Fruit fly (Drosophila melanogaster) whole organism, embryonic: ENCODE data around the gene Secp43.

Source experiments
- ATbp ChIP-seq: fragments of 200-800 bp; sonication (Bioruptor generic); optimal IDR thresholded peaks from 2 replicates; lab custom pipeline; 2017; ENCODE audit warnings: missing biosample characterization, mild to moderate bottlenecking, missing genetic modification characterization, missing genetic modification reagents
- Asciz ChIP-seq: fragments of 200-800 bp; sonication (Bioruptor generic); optimal IDR thresholded peaks from 2 replicates; lab custom pipeline; 2017; ENCODE audit warnings: missing biosample characterization, mild to moderate bottlenecking, missing genetic modification characterization, missing genetic modification reagents
- Bgb ChIP-seq: fragments of 200-800 bp; sonication (Bioruptor generic); IDR thresholded peaks from 2 replicates; pipeline ENCODE4 v1.3.6; 2022; ENCODE audit warnings: missing biosample characterization, missing genetic modification characterization; ENCODE audit not compliant: partially characterized antibody
- BtbVII ChIP-seq: fragments of 200-800 bp; sonication (Bioruptor generic); optimal IDR thresholded peaks from 3 replicates; lab custom pipeline; 2017; ENCODE audit warnings: missing biosample characterization, mild to moderate bottlenecking, missing genetic modification characterization
- CG10543 ChIP-seq: fragments of 200-800 bp; sonication (Bioruptor generic); optimal IDR thresholded peaks from 3 replicates; lab custom pipeline; 2017; ENCODE audit warnings: missing biosample characterization, mild to moderate bottlenecking, missing genetic modification characterization, moderate library complexity
- CG13123 ChIP-seq: fragments of 200-800 bp; sonication (Bioruptor generic); optimal IDR thresholded peaks from 2 replicates; lab custom pipeline; 2016; ENCODE audit warnings: missing biosample characterization, missing genetic modification characterization
- CG13287 ChIP-seq: fragments of 200-800 bp; sonication (Bioruptor generic); IDR thresholded peaks from 2 replicates; pipeline ENCODE4 v1.3.6; 2022; ENCODE audit warnings: missing biosample characterization, missing genetic modification characterization; ENCODE audit not compliant: partially characterized antibody
- CG13296 ChIP-seq: fragments of 200-800 bp; sonication (Bioruptor generic); optimal IDR thresholded peaks from 3 replicates; lab custom pipeline; 2018; ENCODE audit warnings: missing biosample characterization, mild to moderate bottlenecking, missing genetic modification characterization
- CG13894 ChIP-seq: fragments of 200-800 bp; sonication (Bioruptor generic); optimal IDR thresholded peaks from 3 replicates; lab custom pipeline; 2018; ENCODE audit warnings: missing biosample characterization, mild to moderate bottlenecking, missing genetic modification characterization, moderate library complexity
- CG1792 ChIP-seq: fragments of 200-800 bp; sonication (Bioruptor generic); optimal IDR thresholded peaks from 2 replicates; lab custom pipeline; 2016; ENCODE audit warnings: missing biosample characterization, missing genetic modification characterization
- CG2678 ChIP-seq: fragments of 200-800 bp; sonication (Bioruptor generic); optimal IDR thresholded peaks from 3 replicates; lab custom pipeline; 2019; ENCODE audit warnings: missing biosample characterization, mild to moderate bottlenecking, missing genetic modification characterization, moderate library complexity
- CG2712 ChIP-seq: fragments of 200-800 bp; optimal IDR thresholded peaks from 3 replicates; lab custom pipeline; 2019; ENCODE audit warnings: missing biosample characterization, mild to moderate bottlenecking, missing genetic modification characterization, moderate library complexity
- CG2875 ChIP-seq: fragments of 200-800 bp; sonication (Bioruptor generic); optimal IDR thresholded peaks from 2 replicates; lab custom pipeline; 2017; ENCODE audit warnings: missing biosample characterization, mild to moderate bottlenecking, missing genetic modification characterization, missing genetic modification reagents
- CG3065 ChIP-seq: fragments of 200-800 bp; sonication (Bioruptor generic); optimal IDR thresholded peaks from 2 replicates; lab custom pipeline; 2016; ENCODE audit warnings: missing biosample characterization, missing genetic modification characterization
- CG31388 ChIP-seq: fragments of 200-800 bp; sonication (Bioruptor generic); optimal IDR thresholded peaks from 2 replicates; lab custom pipeline; 2016; ENCODE audit warnings: missing biosample characterization, missing genetic modification characterization
- CG32767 ChIP-seq: fragments of 200-800 bp; sonication (Bioruptor generic); IDR thresholded peaks from 2 replicates; pipeline ENCODE4 v1.3.6; 2022; ENCODE audit warnings: missing biosample characterization, missing genetic modification characterization
- CG3407 ChIP-seq: fragments of 200-800 bp; sonication (Bioruptor generic); optimal IDR thresholded peaks from 2 replicates; lab custom pipeline; 2018; ENCODE audit warnings: missing biosample characterization, mild to moderate bottlenecking, missing genetic modification characterization
- CG4854 ChIP-seq: fragments of 200-800 bp; sonication (Bioruptor generic); optimal IDR thresholded peaks from 2 replicates; lab custom pipeline; 2016; ENCODE audit warnings: missing biosample characterization, missing genetic modification characterization, inconsistent platforms
- CG7839 ChIP-seq: fragments of 200-800 bp; sonication (Bioruptor generic); optimal IDR thresholded peaks from 3 replicates; lab custom pipeline; 2018; ENCODE audit warnings: missing biosample characterization, mild to moderate bottlenecking, missing genetic modification characterization, moderate library complexity
- CG9215 ChIP-seq: fragments of 200-800 bp; sonication (Bioruptor generic); IDR thresholded peaks from 2 replicates; pipeline ENCODE4 v1.3.6; 2022; ENCODE audit warnings: missing biosample characterization, missing genetic modification characterization
- Drgx ChIP-seq: fragments of 200-800 bp; sonication (Bioruptor generic); IDR thresholded peaks from 2 replicates; pipeline ENCODE4 v1.3.6; 2022; ENCODE audit warnings: missing biosample characterization, missing genetic modification characterization
- Elba2 ChIP-seq: fragments of 200-800 bp; sonication (Bioruptor generic); optimal IDR thresholded peaks from 3 replicates; lab custom pipeline; 2016; ENCODE audit warnings: missing biosample characterization, missing genetic modification characterization
- Ets97D ChIP-seq: fragments of 200-800 bp; sonication (Bioruptor generic); optimal IDR thresholded peaks from 3 replicates; lab custom pipeline; 2016; ENCODE audit warnings: missing biosample characterization, missing genetic modification characterization
- GATAe ChIP-seq: fragments of 200-800 bp; sonication (Bioruptor generic); conservative IDR thresholded peaks from 2 replicates; pipeline ENCODE4 v1.3.6; 2022; ENCODE audit warnings: missing biosample characterization, missing genetic modification characterization
- Hmr ChIP-seq: fragments of 200-800 bp; sonication (Bioruptor generic); optimal IDR thresholded peaks from 3 replicates; lab custom pipeline; 2017; ENCODE audit warnings: mild to moderate bottlenecking, missing biosample characterization, missing genetic modification reagents, missing genetic modification characterization
- Hr39 ChIP-seq: fragments of >200 bp; optimal IDR thresholded peaks from 2 replicates; lab custom pipeline; 2017
- Hr78 ChIP-seq, 2 experiments: fragments of 200-800 bp in 1 of 2; fragments of >200 bp in 1 of 2; sonication (Bioruptor generic) in 1 of 2; optimal IDR thresholded peaks; 2 replicates each; lab custom pipeline; 2017 to 2019; ENCODE audit warnings: missing biosample characterization in 2 of 2, missing genetic modification characterization in 2 of 2, mild to moderate bottlenecking in 1 of 2, moderate library complexity in 1 of 2
- Kr ChIP-seq: fragments of 200-800 bp; sonication (Bioruptor generic); optimal IDR thresholded peaks from 2 replicates; lab custom pipeline; 2017; ENCODE audit warnings: missing biosample characterization, mild to moderate bottlenecking, missing genetic modification characterization
- Med ChIP-seq: fragments of 200-800 bp; sonication (Bioruptor generic); peaks from one replicate; lab custom pipeline; 2016; ENCODE audit warnings: missing biosample characterization, missing genetic modification characterization, mild to moderate bottlenecking, inconsistent platforms, moderate library complexity
- NfI ChIP-seq: fragments of 200-800 bp; sonication (Bioruptor generic); optimal IDR thresholded peaks from 3 replicates; lab custom pipeline; 2018; ENCODE audit warnings: missing biosample characterization, mild to moderate bottlenecking, missing genetic modification characterization, moderate library complexity
- TFAM ChIP-seq: fragments of 200-800 bp; sonication (Bioruptor generic); optimal IDR thresholded peaks from 2 replicates; lab custom pipeline; 2017; ENCODE audit warnings: missing biosample characterization, missing genetic modification characterization, inconsistent platforms
- Xrp1 ChIP-seq: fragments of 200-800 bp; sonication (Bioruptor generic); IDR thresholded peaks from 2 replicates; pipeline ENCODE4 v1.3.6; 2022; ENCODE audit warnings: missing biosample characterization, missing genetic modification characterization
- al ChIP-seq: fragments of 200-800 bp; sonication (Bioruptor generic); IDR thresholded peaks from 2 replicates; pipeline ENCODE4 v1.3.6; 2022; ENCODE audit warnings: missing biosample characterization, missing genetic modification characterization
- ara ChIP-seq: fragments of 200-800 bp; sonication (Bioruptor generic); IDR thresholded peaks from 2 replicates; pipeline ENCODE4 v1.3.6; 2022; ENCODE audit warnings: missing biosample characterization, missing genetic modification characterization
- cad ChIP-seq: fragments of >200 bp; optimal IDR thresholded peaks from 2 replicates; lab custom pipeline; 2017; ENCODE audit warnings: missing biosample characterization, missing genetic modification characterization
- da ChIP-seq: fragments of 200-800 bp; sonication (Bioruptor generic); optimal IDR thresholded peaks from 2 replicates; lab custom pipeline; 2016; ENCODE audit warnings: missing biosample characterization, missing genetic modification characterization
- exex ChIP-seq: fragments of 200-800 bp; sonication (Bioruptor generic); optimal IDR thresholded peaks from 4 replicates; lab custom pipeline; 2018; ENCODE audit warnings: missing biosample characterization, mild to moderate bottlenecking, missing genetic modification characterization, moderate library complexity
- grn ChIP-seq: fragments of 200-800 bp; sonication (Bioruptor generic); optimal IDR thresholded peaks from 3 replicates; lab custom pipeline; 2017; ENCODE audit warnings: missing biosample characterization, missing genetic modification characterization
- lab ChIP-seq: fragments of 200-800 bp; sonication (Bioruptor generic); optimal IDR thresholded peaks from 3 replicates; lab custom pipeline; 2017; ENCODE audit warnings: missing biosample characterization, missing genetic modification characterization, mild to moderate bottlenecking, moderate library complexity, missing genetic modification reagents
- pnt ChIP-seq: fragments of 200-800 bp; sonication (Bioruptor generic); optimal IDR thresholded peaks from 3 replicates; lab custom pipeline; 2016; ENCODE audit warnings: missing biosample characterization, missing genetic modification characterization
- row ChIP-seq: fragments of 200-800 bp; sonication (Bioruptor generic); IDR thresholded peaks from 3 replicates; pipeline ENCODE4 v1.3.6; 2022; ENCODE audit warnings: missing biosample characterization, missing genetic modification characterization
- run ChIP-seq: fragments of 200-800 bp; sonication (Bioruptor generic); optimal IDR thresholded peaks from 3 replicates; lab custom pipeline; 2018; ENCODE audit warnings: missing biosample characterization, mild to moderate bottlenecking, missing genetic modification characterization
- salm ChIP-seq: fragments of 200-800 bp; sonication (Bioruptor generic); optimal IDR thresholded peaks from 2 replicates; lab custom pipeline; 2018; ENCODE audit warnings: missing biosample characterization, mild to moderate bottlenecking, missing genetic modification characterization
- sens ChIP-seq: fragments of 200-800 bp; sonication (Bioruptor generic); peaks from one replicate; lab custom pipeline; 2016; ENCODE audit warnings: missing biosample characterization, missing genetic modification characterization
- so ChIP-seq: fragments of 200-800 bp; sonication (Bioruptor generic); IDR thresholded peaks from 3 replicates; pipeline ENCODE4 v1.3.6; 2022; ENCODE audit warnings: missing biosample characterization, missing genetic modification characterization
- trem ChIP-seq: fragments of 200-800 bp; optimal IDR thresholded peaks from 3 replicates; lab custom pipeline; 2019; ENCODE audit warnings: missing biosample characterization, mild to moderate bottlenecking, missing genetic modification characterization, moderate library complexity
- vfl ChIP-seq: fragments of 200-800 bp; sonication (Bioruptor generic); optimal IDR thresholded peaks from 2 replicates; lab custom pipeline; 2016; ENCODE audit warnings: missing biosample characterization, missing genetic modification characterization
- vvl ChIP-seq: fragments of 200-800 bp; sonication (Bioruptor generic); IDR thresholded peaks from 2 replicates; pipeline ENCODE4 v1.3.6; 2022; ENCODE audit warnings: missing biosample characterization, missing genetic modification characterization
- zfh2 ChIP-seq: fragments of 200-800 bp; sonication (Bioruptor generic); optimal IDR thresholded peaks from 2 replicates; lab custom pipeline; 2016; ENCODE audit warnings: missing biosample characterization, missing genetic modification characterization

The Secp43 gene

dm6 chr2L:4476672-4477273, 22.5 kb upstream of the Secp43 start, which contains the start of gene ine (continued):
- TF ChIP-seq GATAe (GFP tag; lab: Robert Waterston, UW) (no peak), BtbVII (no peak), CG13287 (GFP tag; lab: Robert Waterston, UW) (peak; percentile 34; the same call in 1 of the 2 replicates), CG31388 (GFP tag; lab: Kevin White, UChicago) (no peak), exex (peak; percentile 71), Hr78 (GFP tag; optimal IDR thresholded peaks at IDR 0.05; lab: Kevin White, UChicago) (peak in 1 of 2 experiments; percentile 4), vvl (GFP tag; lab: Robert Waterston, UW) (peak; percentile 35; the same call in 1 of the 2 replicates), Elba2 (no peak), CG4854 (no peak), Drgx (GFP tag; lab: Robert Waterston, UW) (peak; percentile 46; the same call in 1 of the 2 replicates), CG13894 (tag; lab: Kevin White, UChicago) (peak; percentile 98), grn (GFP tag; lab: Kevin White, UChicago) (peak; percentile 81), CG13123 (GFP tag; lab: Kevin White, UChicago) (no peak), vfl (no peak), trem (tag; lab: Kevin White, UChicago) (no peak), CG2712 (tag; lab: Kevin White, UChicago) (no peak), Bgb (GFP tag; lab: Robert Waterston, UW) (0 out of 2 replicates have a peak, but pooled peaks have one; percentile 28), CG1792 (no peak), Asciz (GFP tag; lab: Kevin White, UChicago) (no peak), da (no peak)
- TF ChIP-seq, all 482 proteins: peak for 26

- TF ChIP-seq Xrp1 (GFP tag; lab: Robert Waterston, UW) (no peak), pnt (GFP tag; lab: Kevin White, UChicago) (no peak), CG2875 (peak; percentile 13), lab (peak; percentile 15), run (tag; lab: Kevin White, UChicago) (no peak), CG10543 (GFP tag; lab: Kevin White, UChicago) (no peak), so (no peak), trem (tag; lab: Kevin White, UChicago) (no peak), CG2678 (peak; percentile 34), Hr78 (GFP tag; optimal IDR thresholded peaks at IDR 0.05; lab: Kevin White, UChicago) (peak in 1 of 2 experiments; percentile 79), CG13894 (tag; lab: Kevin White, UChicago) (no peak), zfh2 (GFP tag; lab: Kevin White, UChicago) (no peak), Kr (GFP tag; lab: Kevin White, UChicago) (no peak), CG3065 (GFP tag; lab: Kevin White, UChicago) (no peak), Hr39 (lab: Kevin White, UChicago) (no peak), grn (GFP tag; lab: Kevin White, UChicago) (peak; percentile 53), row (no peak), BtbVII (peak; percentile 15), CG13296 (GFP tag; lab: Kevin White, UChicago) (peak; percentile 6), Med (GFP tag; lab: Kevin White, UChicago) (peak; percentile 40), exex (peak; percentile 0), cad (GFP tag; lab: Kevin White, UChicago) (no peak), salm (tag; lab: Kevin White, UChicago) (peak; percentile 30), CG3407 (GFP tag; lab: Kevin White, UChicago) (peak; percentile 28), sens (GFP tag; lab: Kevin White, UChicago) (peak; percentile 66), TFAM (GFP tag; lab: Kevin White, UChicago) (no peak), CG7839 (tag; lab: Kevin White, UChicago) (no peak), ara (GFP tag; lab: Robert Waterston, UW) (no peak), al (GFP tag; lab: Robert Waterston, UW) (no peak), Hmr (GFP tag; lab: Kevin White, UChicago) (no peak), Ets97D (GFP tag; lab: Kevin White, UChicago) (no peak), ATbp (GFP tag; lab: Kevin White, UChicago) (peak; percentile 65), CG32767 (GFP tag; lab: Robert Waterston, UW) (no peak), CG9215 (GFP tag; lab: Robert Waterston, UW) (no peak), NfI (GFP tag; lab: Kevin White, UChicago) (no peak)
Measured at dm6 chr2L:4475422-4475821, 21.2 kb upstream of the Secp43 start.
